Fruit fly (Drosophila melanogaster) whole organism, pupa: ENCODE data around the gene holn1.

Source experiments
- CG14655 ChIP-seq: fragments of 200-800 bp; sonication (Bioruptor generic); optimal IDR thresholded peaks from 3 replicates; lab custom pipeline; 2017; ENCODE audit warnings: mild to moderate bottlenecking, missing biosample characterization, missing genetic modification reagents, missing genetic modification characterization
- CG32121 ChIP-seq: fragments of 200-800 bp; sonication (Bioruptor generic); IDR thresholded peaks from 2 replicates; pipeline ENCODE4 v1.3.6; 2022; ENCODE audit warnings: missing biosample characterization, missing genetic modification characterization
- Pif1A ChIP-seq: fragments of 200-800 bp; sonication (Bioruptor generic); optimal IDR thresholded peaks from 3 replicates; lab custom pipeline; 2016; ENCODE audit warnings: missing biosample characterization, missing genetic modification characterization

- TF ChIP-seq CG32121 (GFP tag; lab: Robert Waterston, UW) = 0 out of 2 replicates have a peak, but pooled peaks have one; percentile 11
- TF ChIP-seq CG14655 (GFP tag; lab: Kevin White, UChicago) = no peak
- no peak for TF ChIP-seq Pif1A
These were observed 34.4 kb downstream of the holn1 start for dm6 chr2L:10470211-10470610.
